Worm (Caenorhabditis elegans): Measurements from ENCODE around the gene H11E01.2.

Gene H11E01.2

DNA sequence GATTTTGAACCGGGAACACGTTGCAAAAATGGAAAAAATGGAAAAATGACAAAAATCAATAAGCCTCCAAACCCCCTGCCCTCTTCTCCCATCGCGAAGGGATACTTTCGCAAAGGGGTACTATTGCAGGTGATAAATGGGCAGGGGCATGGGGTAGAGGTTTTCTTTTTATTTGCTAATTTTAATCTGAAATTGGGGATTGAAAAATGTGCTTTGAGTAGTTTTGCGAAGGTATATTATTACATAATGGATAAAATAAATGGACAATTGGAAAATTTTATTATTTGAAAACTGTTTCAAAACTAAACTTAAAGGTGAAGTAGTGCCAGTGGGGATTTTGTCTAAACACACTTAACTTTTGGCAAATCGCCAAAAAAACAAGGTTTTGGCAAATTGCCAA, 6.2 kb downstream of the H11E01.2 start (continued):
- TF ChIP-seq madf-3 (GFP tag; IDR thresholded peaks at IDR 0.05) (peak; percentile 90), repo-1 (tag; optimal IDR thresholded peaks at IDR 0.05) (peak; percentile 98), nhr-179 (tag; optimal IDR thresholded peaks at IDR 0.05) (peak; percentile 47), madf-6 (GFP tag; IDR thresholded peaks at IDR 0.05) (no peak), ceh-27 (GFP tag; optimal IDR thresholded peaks at IDR 0.05) (peak; percentile 98), let-607 (tag; optimal IDR thresholded peaks at IDR 0.05) (peak; percentile 71 to 88), ceh-40 (GFP tag; IDR thresholded peaks at IDR 0.05) (no peak), sdz-38 (tag; optimal IDR thresholded peaks at IDR 0.05) (no peak), sptf-2 (GFP tag; optimal IDR thresholded peaks at IDR 0.05) (peak; percentile 60), F55B11.4 (tag; optimal IDR thresholded peaks at IDR 0.05; ENCODE audit: borderline replicate concordance, insufficient read depth) (no peak), tbp1 (GFP tag; optimal IDR thresholded peaks at IDR 0.05) (peak; percentile 79), him-1 (tag; optimal IDR thresholded peaks at IDR 0.05) (no peak), xnd-1 (tag; optimal IDR thresholded peaks at IDR 0.05) (no peak), B0019.2 (GFP tag; conservative IDR thresholded peaks at IDR 0.05) (no peak), ccch-3 (GFP tag; optimal IDR thresholded peaks at IDR 0.05) (peak; percentile 89), efl-1 (GFP tag; optimal IDR thresholded peaks at IDR 0.05) (no peak), T07F8.4 (tag; optimal IDR thresholded peaks at IDR 0.05) (peak; percentile 89), F57A8.1 (GFP tag; optimal IDR thresholded peaks at IDR 0.05) (peak; percentile 67), bed-2 (GFP tag; IDR thresholded peaks at IDR 0.05) (peak; percentile 80), F49E8.2 (tag; optimal IDR thresholded peaks at IDR 0.05; ENCODE audit: insufficient read depth) (no peak), F22D6.2 (tag; optimal IDR thresholded peaks at IDR 0.05) (peak; percentile 95), mel-28 (tag; optimal IDR thresholded peaks at IDR 0.05; ENCODE audit: borderline replicate concordance) (peak; percentile 58), fkh-3 (tag; optimal IDR thresholded peaks at IDR 0.05) (no peak), egl-44 (GFP tag; IDR thresholded peaks at IDR 0.05) (peak; percentile 91), bed-1 (GFP tag; IDR thresholded peaks at IDR 0.05) (no peak), F57C9.4 (tag; optimal IDR thresholded peaks at IDR 0.05) (peak; percentile 35), madf-10 (tag; optimal IDR thresholded peaks at IDR 0.05) (peak; percentile 96), snpc-1.3 (tag; optimal IDR thresholded peaks at IDR 0.05; ENCODE audit: insufficient read depth) (peak; percentile 56), mxl-1 (tag; optimal IDR thresholded peaks at IDR 0.05) (peak; percentile 17), Y95B8A.8 (GFP tag; IDR thresholded peaks at IDR 0.05) (peak; percentile 54; the same call in 1 of the 2 replicates), atf-7 (tag; optimal IDR thresholded peaks at IDR 0.05) (peak; percentile 97), nfya-1 (tag; optimal IDR thresholded peaks at IDR 0.05; ENCODE audit: borderline replicate concordance, insufficient read depth) (no peak), dpl-1 (GFP tag; optimal IDR thresholded peaks at IDR 0.05) (no peak), ztf-28 (GFP tag; IDR thresholded peaks at IDR 0.05) (0 out of 2 replicates have a peak, but pooled peaks have one; percentile 15), let-526 (GFP tag; IDR thresholded peaks at IDR 0.05) (peak; percentile 95), zim-3 (tag; optimal IDR thresholded peaks at IDR 0.05) (peak; percentile 50), nhr-90 (tag; optimal IDR thresholded peaks at IDR 0.05) (peak; percentile 93), ceh-79 (tag; optimal IDR thresholded peaks at IDR 0.05) (no peak), madf-8 (GFP tag; conservative IDR thresholded peaks at IDR 0.05) (no peak), ama-1 (optimal IDR thresholded peaks at IDR 0.05) (no peak), ama-1 (GFP tag; optimal IDR thresholded peaks at IDR 0.05) (peak in 1 of 2 experiments; percentile 78), tlf-1 (GFP tag; optimal IDR thresholded peaks at IDR 0.05) (peak; percentile 97), mes-4 (tag; optimal IDR thresholded peaks at IDR 0.05) (no peak), hmg-1.2 (GFP tag; IDR thresholded peaks at IDR 0.05) (peak; percentile 86), zfh-2 (GFP tag; conservative IDR thresholded peaks at IDR 0.05) (peak; percentile 77), Y56A3A.18 (GFP tag; IDR thresholded peaks at IDR 0.05) (peak; percentile 98), D2030.7 (GFP tag; IDR thresholded peaks at IDR 0.05) (no peak), B0035.1 (tag; optimal IDR thresholded peaks at IDR 0.05) (peak; percentile 95), K12H6.12 (tag; optimal IDR thresholded peaks at IDR 0.05) (peak; percentile 96)

Measured in whole organism, young adult.